Worm (Caenorhabditis elegans) whole organism, L4 larva: ENCODE measurements around the gene mecr-1.

Experiments
- F10B5.3 ChIP-seq: sonication (generic microtip); optimal IDR thresholded peaks from 2 replicates; lab custom pipeline; 2016; ENCODE audit warnings: mild to moderate bottlenecking, missing genetic modification characterization, missing compliant biosample characterization
- F26F4.8 ChIP-seq: fragments of 200-800 bp; sonication (Bioruptor generic); conservative IDR thresholded peaks from 2 replicates; pipeline ENCODE4 v1.3.6; 2022; ENCODE audit warnings: missing genetic modification characterization, missing compliant biosample characterization
- F44E2.7 ChIP-seq: fragments of 200-800 bp; sonication (Bioruptor generic); IDR thresholded peaks from 2 replicates; pipeline ENCODE4 v2.1.2; 2022; ENCODE audit warnings: missing genetic modification characterization, missing compliant biosample characterization
- F49E8.2 ChIP-seq: sonication (generic microtip); optimal IDR thresholded peaks from 2 replicates; lab custom pipeline; 2016; ENCODE audit warnings: missing compliant biosample characterization, mild to moderate bottlenecking, missing genetic modification characterization, borderline replicate concordance
- Y105C5A.15 ChIP-seq: fragments of 200-800 bp; sonication (Bioruptor generic); IDR thresholded peaks from 2 replicates; pipeline ENCODE4 v1.3.6; 2022; ENCODE audit warnings: missing genetic modification characterization, missing compliant biosample characterization
- ZK546.5 ChIP-seq, 2 experiments: sonication (generic microtip); optimal IDR thresholded peaks; 2 replicates each; lab custom pipeline; 2017; ENCODE audit warnings: missing biosample characterization in 2 of 2, missing genetic modification characterization in 2 of 2
- aha-1 ChIP-seq: fragments of 150-350 bp; peaks from one replicate; lab custom pipeline; 2014; ENCODE audit warnings: missing biosample characterization, missing genetic modification characterization
- aly-2 ChIP-seq: sonication (generic microtip); optimal IDR thresholded peaks from 2 replicates; lab custom pipeline; 2018; ENCODE audit warnings: missing biosample characterization, missing genetic modification characterization
- ama-1 ChIP-seq: fragments of 150-350 bp; optimal IDR thresholded peaks from 2 replicates; lab custom pipeline; 2014; ENCODE audit warnings: inconsistent platforms, mixed read lengths
- attf-4 ChIP-seq: sonication (generic microtip); optimal IDR thresholded peaks from 3 replicates; lab custom pipeline; 2017; ENCODE audit warnings: missing biosample characterization, missing genetic modification characterization
- ceh-44 ChIP-seq: fragments of 200-800 bp; sonication (Bioruptor generic); IDR thresholded peaks from 2 replicates; pipeline ENCODE4 v1.3.6; 2022; ENCODE audit warnings: missing genetic modification reagents, missing genetic modification characterization, missing compliant biosample characterization
- ceh-62 ChIP-seq: sonication (generic microtip); optimal IDR thresholded peaks from 2 replicates; lab custom pipeline; 2017; ENCODE audit warnings: missing biosample characterization, missing genetic modification characterization
- daf-12 ChIP-seq: fragments of 150-350 bp; optimal IDR thresholded peaks from 2 replicates; lab custom pipeline; 2014; ENCODE audit warnings: missing biosample characterization, missing genetic modification reagents, missing genetic modification characterization
- daf-16 ChIP-seq, 3 experiments: sonication (generic microtip); optimal IDR thresholded peaks; 2 replicates each; lab custom pipeline; 2016 to 2017; ENCODE audit warnings: missing genetic modification characterization in 3 of 3, missing genetic modification reagents in 3 of 3, mild to moderate bottlenecking in 2 of 3, missing compliant biosample characterization in 2 of 3, missing biosample characterization in 1 of 3, moderate library complexity in 1 of 3
- daf-8 ChIP-seq: fragments of 200-800 bp; sonication (Bioruptor generic); IDR thresholded peaks from 2 replicates; pipeline ENCODE4 v1.3.6; 2022; ENCODE audit warnings: missing genetic modification characterization, missing compliant biosample characterization
- dmd-9 ChIP-seq: fragments of 200-800 bp; sonication (Bioruptor generic); IDR thresholded peaks from 2 replicates; pipeline ENCODE4 v1.3.6; 2022; ENCODE audit warnings: missing genetic modification reagents, missing genetic modification characterization, missing compliant biosample characterization
- egl-27 ChIP-seq: sonication (generic microtip); optimal IDR thresholded peaks from 3 replicates; lab custom pipeline; 2017; ENCODE audit warnings: missing biosample characterization, missing genetic modification reagents, missing genetic modification characterization
- egl-43 ChIP-seq: fragments of 200-800 bp; sonication (Bioruptor generic); IDR thresholded peaks from 2 replicates; pipeline ENCODE4 v1.3.6; 2022; ENCODE audit warnings: missing genetic modification reagents, missing genetic modification characterization, missing compliant biosample characterization
- fos-1 ChIP-seq: fragments of 150-350 bp; optimal IDR thresholded peaks from 2 replicates; lab custom pipeline; 2014; ENCODE audit warnings: missing biosample characterization, missing genetic modification characterization
- hlh-30 ChIP-seq: sonication (generic microtip); optimal IDR thresholded peaks from 2 replicates; lab custom pipeline; 2017; ENCODE audit warnings: antibody characterized with exemption, mild to moderate bottlenecking, missing genetic modification characterization, missing compliant biosample characterization; ENCODE audit not compliant: insufficient read depth
- hmg-1.1 ChIP-seq: fragments of 200-800 bp; sonication (Bioruptor generic); IDR thresholded peaks from 2 replicates; pipeline ENCODE4 v1.3.6; 2022; ENCODE audit warnings: missing genetic modification reagents, missing genetic modification characterization, missing compliant biosample characterization
- jun-1 ChIP-seq: fragments of 150-350 bp; optimal IDR thresholded peaks from 2 replicates; lab custom pipeline; 2014; ENCODE audit warnings: missing biosample characterization, missing genetic modification reagents, missing genetic modification characterization
- lin-1 ChIP-seq: fragments of 200-800 bp; sonication (Bioruptor generic); IDR thresholded peaks from 2 replicates; pipeline ENCODE4 v1.3.6; 2022; ENCODE audit warnings: missing genetic modification reagents, missing genetic modification characterization, missing compliant biosample characterization
- lin-38 ChIP-seq: fragments of 200-800 bp; sonication (Bioruptor generic); IDR thresholded peaks from 2 replicates; pipeline ENCODE4 v1.3.6; 2022; ENCODE audit warnings: missing genetic modification reagents, missing genetic modification characterization, missing compliant biosample characterization
- lin-39 ChIP-seq: fragments of 150-350 bp; optimal IDR thresholded peaks from 2 replicates; lab custom pipeline; 2014; ENCODE audit warnings: missing biosample characterization, missing genetic modification reagents, missing genetic modification characterization
- mdl-1 ChIP-seq, 2 experiments: fragments of 150-350 bp in 1 of 2; sonication (generic microtip) in 1 of 2; optimal IDR thresholded peaks; 2 replicates each; lab custom pipeline; 2014 to 2017; ENCODE audit warnings: missing biosample characterization in 2 of 2, missing genetic modification characterization in 2 of 2
- mxl-2 ChIP-seq: fragments of 200-800 bp; sonication (Bioruptor generic); conservative IDR thresholded peaks from 2 replicates; pipeline ENCODE4 v1.3.6; 2022; ENCODE audit warnings: missing genetic modification reagents, missing genetic modification characterization, missing compliant biosample characterization
- nhr-11 ChIP-seq: fragments of 150-350 bp; optimal IDR thresholded peaks from 2 replicates; lab custom pipeline; 2014; ENCODE audit warnings: missing biosample characterization, missing genetic modification characterization
- nhr-237 ChIP-seq: sonication (generic microtip); optimal IDR thresholded peaks from 2 replicates; lab custom pipeline; 2017; ENCODE audit warnings: missing biosample characterization, missing genetic modification characterization
- nhr-42 ChIP-seq: fragments of 200-800 bp; sonication (Bioruptor generic); IDR thresholded peaks from 2 replicates; pipeline ENCODE4 v1.3.6; 2022; ENCODE audit warnings: missing genetic modification characterization, missing compliant biosample characterization
- nhr-48 ChIP-seq: sonication (generic microtip); optimal IDR thresholded peaks from 2 replicates; lab custom pipeline; 2016; ENCODE audit warnings: mild to moderate bottlenecking, missing genetic modification characterization, missing compliant biosample characterization
- nhr-6 ChIP-seq: fragments of 150-350 bp; optimal IDR thresholded peaks from 2 replicates; lab custom pipeline; 2014; ENCODE audit warnings: missing biosample characterization, missing genetic modification characterization
- pha-4 ChIP-seq, 2 experiments: fragments of 150-350 bp in 1 of 2; fragments of 200-800 bp in 1 of 2; sonication (Bioruptor generic) in 1 of 2; IDR thresholded peaks in 1 of 2; optimal IDR thresholded peaks in 1 of 2; 2 replicates each; pipeline versions ENCODE4 v1.3.6 to Lab custom; 2014 to 2022; ENCODE audit warnings: missing genetic modification characterization in 2 of 2, missing genetic modification reagents in 2 of 2, missing biosample characterization in 1 of 2, missing compliant biosample characterization in 1 of 2
- php-3 ChIP-seq: fragments of 200-800 bp; sonication (Bioruptor generic); IDR thresholded peaks from 2 replicates; pipeline ENCODE4 v1.3.6; 2022; ENCODE audit warnings: missing genetic modification reagents, missing genetic modification characterization, missing compliant biosample characterization
- rbr-2 ChIP-seq: sonication (generic microtip); optimal IDR thresholded peaks from 2 replicates; lab custom pipeline; 2016; ENCODE audit warnings: missing genotype, missing genetic modification characterization, missing compliant biosample characterization
- snpc-4 ChIP-seq: fragments of 150-350 bp; optimal IDR thresholded peaks from 2 replicates; lab custom pipeline; 2014; ENCODE audit warnings: missing biosample characterization, missing genetic modification characterization
- tag-97 ChIP-seq: fragments of 200-800 bp; sonication (Bioruptor generic); IDR thresholded peaks from 2 replicates; pipeline ENCODE4 v1.3.6; 2022; ENCODE audit warnings: missing genetic modification characterization, missing compliant biosample characterization
- tra-1 ChIP-seq: fragments of 200-800 bp; sonication (Bioruptor generic); IDR thresholded peaks from 2 replicates; pipeline ENCODE4 v1.3.6; 2022; ENCODE audit warnings: missing genetic modification reagents, missing genetic modification characterization, missing compliant biosample characterization
- unc-130 ChIP-seq: sonication (generic microtip); optimal IDR thresholded peaks from 2 replicates; lab custom pipeline; 2016; ENCODE audit warnings: missing genetic modification reagents, missing genetic modification characterization, missing compliant biosample characterization
- unc-62 ChIP-seq, 3 experiments: fragments of 150-350 bp in 1 of 3; sonication (generic microtip); optimal IDR thresholded peaks in 2 of 3; peaks in 1 of 3; 1 replicate in 1 of 3; 2 replicates in 2 of 3; lab custom pipeline; 2014 to 2017; ENCODE audit warnings: missing biosample characterization in 3 of 3, missing genetic modification characterization in 3 of 3, missing genetic modification reagents in 3 of 3, missing genotype in 1 of 3
- zip-2 ChIP-seq: fragments of 150-350 bp; optimal IDR thresholded peaks from 2 replicates; lab custom pipeline; 2014; ENCODE audit warnings: missing biosample characterization, missing genetic modification characterization

mecr-1 gene

ce11 chrII:13230489-13231196 is 43.5 kb upstream of the mecr-1 start:
- peak in 1 of 2 experiments; percentile 73 for TF ChIP-seq unc-62 (GFP tag; optimal IDR thresholded peaks at IDR 0.05 in 1 of 2; lab: Kevin White, UChicago)
- TF ChIP-seq unc-62 (tag; optimal IDR thresholded peaks at IDR 0.05; lab: Kevin White, UChicago): no peak
- no peak for TF ChIP-seq unc-130 (GFP tag; lab: Kevin White, UChicago)
- 0 out of 2 replicates have a peak, but pooled peaks have one; percentile 52 for TF ChIP-seq F44E2.7 (GFP tag; lab: Robert Waterston, UW)
- no peak for TF ChIP-seq mxl-2 (GFP tag; lab: Robert Waterston, UW)
- peak; percentile 4 for TF ChIP-seq nhr-11 (tag; lab: Kevin White, UChicago)
- TF ChIP-seq attf-4 (tag; lab: Kevin White, UChicago): no peak

- TF ChIP-seq hlh-30 (tag; lab: Kevin White, UChicago): no peak
- TF ChIP-seq aha-1: peak; percentile 87
- peak in 1 of 2 experiments; percentile 67 for TF ChIP-seq unc-62 (GFP tag; optimal IDR thresholded peaks at IDR 0.05 in 1 of 2; lab: Kevin White, UChicago)
- no peak for TF ChIP-seq unc-62 (tag; optimal IDR thresholded peaks at IDR 0.05; lab: Kevin White, UChicago)
Measured at ce11 chrII:13219373-13219772, 32.3 kb upstream of the mecr-1 start.

- no peak for TF ChIP-seq tag-97 (GFP tag; lab: Robert Waterston, UW)
- TF ChIP-seq php-3 (GFP tag; lab: Robert Waterston, UW): 0 out of 2 replicates have a peak, but pooled peaks have one; percentile 21
- TF ChIP-seq aly-2 (tag; lab: Kevin White, UChicago): no peak
Measured at ce11 chrII:13215792-13216191, 28.7 kb upstream of the mecr-1 start, which contains the start of gene F15D4.2. Gene F15D4.2 (plus strand): TSS chrII:13216092.

- TF ChIP-seq rbr-2 (tag; lab: Kevin White, UChicago): peak; percentile 76
- 0 out of 2 replicates have a peak, but pooled peaks have one; percentile 37 for TF ChIP-seq tra-1 (GFP tag; lab: Robert Waterston, UW)
- peak; percentile 50; the same call in 1 of the 2 replicates for TF ChIP-seq dmd-9 (GFP tag; lab: Robert Waterston, UW)
- peak; percentile 50; the same call in 1 of the 2 replicates for TF ChIP-seq pha-4 (GFP tag; IDR thresholded peaks at IDR 0.05; lab: Robert Waterston, UW)
- TF ChIP-seq pha-4 (tag; optimal IDR thresholded peaks at IDR 0.05; lab: Kevin White, UChicago): no peak
- peak; percentile 16 for TF ChIP-seq nhr-6
- TF ChIP-seq lin-38 (GFP tag; lab: Robert Waterston, UW): peak; percentile 94
- no peak for TF ChIP-seq lin-39
- 0 out of 2 replicates have a peak, but pooled peaks have one; percentile 9 for TF ChIP-seq nhr-42 (GFP tag; lab: Robert Waterston, UW)
- peak; percentile 70 for TF ChIP-seq zip-2 (tag; lab: Kevin White, UChicago)
- no peak for TF ChIP-seq daf-12 (tag; lab: Kevin White, UChicago)
- TF ChIP-seq fos-1 (tag; lab: Kevin White, UChicago): peak; percentile 42
- no peak for TF ChIP-seq ceh-62
- peak in 1 of 2 experiments; percentile 37 for TF ChIP-seq mdl-1 (tag; optimal IDR thresholded peaks at IDR 0.05; lab: Kevin White, UChicago)
- peak; percentile 59; the same call in 1 of the 2 replicates for TF ChIP-seq hmg-1.1 (GFP tag; lab: Robert Waterston, UW)
- TF ChIP-seq F26F4.8 (GFP tag; lab: Robert Waterston, UW): no peak
- peak; percentile 83 for TF ChIP-seq unc-130 (GFP tag; lab: Kevin White, UChicago)
- TF ChIP-seq egl-43 (GFP tag; lab: Robert Waterston, UW): 0 out of 2 replicates have a peak, but pooled peaks have one; percentile 38
- no peak for TF ChIP-seq egl-27 (tag; lab: Kevin White, UChicago)
- no peak for TF ChIP-seq lin-1 (GFP tag; lab: Robert Waterston, UW)
- peak; percentile 96 for TF ChIP-seq ama-1 (lab: Kevin White, UChicago)
- peak; percentile 16 for TF ChIP-seq snpc-4
- TF ChIP-seq nhr-237: no peak
- TF ChIP-seq daf-16 (GFP tag; optimal IDR thresholded peaks at IDR 0.05; lab: Kevin White, UChicago): peak in 1 of 2 experiments; percentile 15
- TF ChIP-seq daf-16 (tag; optimal IDR thresholded peaks at IDR 0.05; lab: Kevin White, UChicago): peak; percentile 65
- peak; percentile 80 for TF ChIP-seq F10B5.3 (tag; lab: Kevin White, UChicago)
- 0 out of 2 replicates have a peak, but pooled peaks have one; percentile 32 for TF ChIP-seq php-3 (GFP tag; lab: Robert Waterston, UW)
- no peak for TF ChIP-seq F49E8.2 (tag; lab: Kevin White, UChicago)
- TF ChIP-seq nhr-48 (tag; lab: Kevin White, UChicago): peak; percentile 21
- TF ChIP-seq daf-8: no peak
- TF ChIP-seq ZK546.5 (tag; optimal IDR thresholded peaks at IDR 0.05; lab: Kevin White, UChicago): no peak
- peak; percentile 55 for TF ChIP-seq jun-1 (tag; lab: Kevin White, UChicago)
- TF ChIP-seq Y105C5A.15 (GFP tag; lab: Robert Waterston, UW): 0 out of 2 replicates have a peak, but pooled peaks have one; percentile 12
- TF ChIP-seq ceh-44 (GFP tag; lab: Robert Waterston, UW): no peak
Measured at ce11 chrII:13199674-13200215, 12.6 kb upstream of the mecr-1 start, which contains the start of gene btf-1. Gene btf-1 (plus strand): TSS chrII:13200165.
